Worm (Caenorhabditis elegans): ENCODE measurements around the gene ugt-2.

ce11 chrV:10379761-10380160 is 18.8 kb upstream of the ugt-2 start:
- TF ChIP-seq unc-55 (GFP tag; optimal IDR thresholded peaks at IDR 0.05) (no peak), fkh-10 (GFP tag; optimal IDR thresholded peaks at IDR 0.05) (no peak), unc-86 (tag; optimal IDR thresholded peaks at IDR 0.05) (no peak)

All from whole organism, late embryonic.